Worm (Caenorhabditis elegans): Measurements from ENCODE around the gene dhs-15.

The dhs-15 gene

ce11 chrV:2769754-2770153, at the start of gene dhs-15:
Gene dhs-15, minus strand, starts transcription at chrV:2769854.
- TF ChIP-seq pes-1 (GFP tag; IDR thresholded peaks at IDR 0.05) (no peak), sea-1 (GFP tag; conservative IDR thresholded peaks at IDR 0.05) (no peak), hmg-4 (GFP tag; optimal IDR thresholded peaks at IDR 0.05) (no peak), tbx-37 (GFP tag; conservative IDR thresholded peaks at IDR 0.05) (no peak), ama-1 (optimal IDR thresholded peaks at IDR 0.05) (no peak), flt-1 (GFP tag; IDR thresholded peaks at IDR 0.05) (no peak), aly-1 (tag; optimal IDR thresholded peaks at IDR 0.05) (no peak), ceh-36 (tag; optimal IDR thresholded peaks at IDR 0.05) (no peak), ceh-13 (GFP tag; optimal IDR thresholded peaks at IDR 0.05) (no peak), B0310.2 (tag; optimal IDR thresholded peaks at IDR 0.05) (no peak), hnd-1 (tag; optimal IDR thresholded peaks at IDR 0.05) (no peak), tra-4 (tag; optimal IDR thresholded peaks at IDR 0.05) (no peak), ets-7 (tag; optimal IDR thresholded peaks at IDR 0.05) (no peak)

ce11 chrV:2818117-2818516, 48.5 kb upstream of the dhs-15 start, which contains the start of gene srt-34:
Gene srt-34, minus strand, starts transcription at chrV:2818217.
- TF ChIP-seq sea-1 (GFP tag; conservative IDR thresholded peaks at IDR 0.05) (no peak), ama-1 (optimal IDR thresholded peaks at IDR 0.05) (no peak), tbx-37 (GFP tag; conservative IDR thresholded peaks at IDR 0.05) (no peak), flt-1 (GFP tag; IDR thresholded peaks at IDR 0.05) (no peak), tra-4 (tag; optimal IDR thresholded peaks at IDR 0.05) (no peak), ets-7 (tag; optimal IDR thresholded peaks at IDR 0.05) (no peak), B0310.2 (tag; optimal IDR thresholded peaks at IDR 0.05) (no peak), scrt-1 (GFP tag; IDR thresholded peaks at IDR 0.05) (no peak), pes-1 (GFP tag; IDR thresholded peaks at IDR 0.05) (no peak), tbx-11 (GFP tag; IDR thresholded peaks at IDR 0.05) (no peak), F13C5.2 (tag; optimal IDR thresholded peaks at IDR 0.05) (no peak), ceh-36 (tag; optimal IDR thresholded peaks at IDR 0.05) (no peak), ceh-13 (GFP tag; optimal IDR thresholded peaks at IDR 0.05) (no peak), aly-1 (tag; optimal IDR thresholded peaks at IDR 0.05) (no peak), hmg-4 (GFP tag; optimal IDR thresholded peaks at IDR 0.05) (no peak), hmbx-1 (tag; optimal IDR thresholded peaks at IDR 0.05) (no peak), hnd-1 (tag; optimal IDR thresholded peaks at IDR 0.05) (no peak)

- TF ChIP-seq ama-1 (optimal IDR thresholded peaks at IDR 0.05) (no peak), B0310.2 (tag; optimal IDR thresholded peaks at IDR 0.05) (no peak), sea-1 (GFP tag; conservative IDR thresholded peaks at IDR 0.05) (no peak), ets-7 (tag; optimal IDR thresholded peaks at IDR 0.05) (no peak), tbx-11 (GFP tag; IDR thresholded peaks at IDR 0.05) (no peak), hnd-1 (tag; optimal IDR thresholded peaks at IDR 0.05) (no peak), ceh-13 (GFP tag; optimal IDR thresholded peaks at IDR 0.05) (no peak), pes-1 (GFP tag; IDR thresholded peaks at IDR 0.05) (no peak), ceh-36 (tag; optimal IDR thresholded peaks at IDR 0.05) (no peak), tra-4 (tag; optimal IDR thresholded peaks at IDR 0.05) (no peak), tbx-37 (GFP tag; conservative IDR thresholded peaks at IDR 0.05) (no peak)
Observed at ce11 chrV:2815956-2816355, 46.3 kb upstream of the dhs-15 start, which contains the start of gene F54E2.5. Gene F54E2.5, minus strand, starts transcription at chrV:2816056.

- no peak for TF ChIP-seq hnd-1 (tag; optimal IDR thresholded peaks at IDR 0.05)
- no peak for TF ChIP-seq tbx-11 (GFP tag; IDR thresholded peaks at IDR 0.05)
- TF ChIP-seq ama-1 (optimal IDR thresholded peaks at IDR 0.05), result no peak
- no peak for TF ChIP-seq sea-1 (GFP tag; conservative IDR thresholded peaks at IDR 0.05)
- TF ChIP-seq pes-1 (GFP tag; IDR thresholded peaks at IDR 0.05), result no peak
- TF ChIP-seq ceh-13 (GFP tag; optimal IDR thresholded peaks at IDR 0.05), result no peak
- TF ChIP-seq scrt-1 (GFP tag; IDR thresholded peaks at IDR 0.05), result no peak
- TF ChIP-seq ets-7 (tag; optimal IDR thresholded peaks at IDR 0.05), result no peak
- TF ChIP-seq aly-1 (tag; optimal IDR thresholded peaks at IDR 0.05), result no peak
- TF ChIP-seq F13C5.2 (tag; optimal IDR thresholded peaks at IDR 0.05), result no peak
Observed at ce11 chrV:2813856-2814255, 44.2 kb upstream of the dhs-15 start, which contains the start of gene F54E2.9. Gene F54E2.9, minus strand, starts transcription at chrV:2813987.

- no peak for TF ChIP-seq hmbx-1 (tag; optimal IDR thresholded peaks at IDR 0.05)
- no peak for TF ChIP-seq hmg-4 (GFP tag; optimal IDR thresholded peaks at IDR 0.05)
- TF ChIP-seq hnd-1 (tag; optimal IDR thresholded peaks at IDR 0.05), result no peak
- TF ChIP-seq sea-1 (GFP tag; conservative IDR thresholded peaks at IDR 0.05), result no peak
- no peak for TF ChIP-seq ceh-36 (tag; optimal IDR thresholded peaks at IDR 0.05)
- TF ChIP-seq tbx-37 (GFP tag; conservative IDR thresholded peaks at IDR 0.05), result no peak
- TF ChIP-seq tbx-11 (GFP tag; IDR thresholded peaks at IDR 0.05), result no peak
Observed at ce11 chrV:2810164-2810563, 40.5 kb upstream of the dhs-15 start, which contains the start of gene F54E2.1. Gene F54E2.1, plus strand, starts transcription at chrV:2810398.

ce11 chrV:2809443-2809842, 39.8 kb upstream of the dhs-15 start:
- TF ChIP-seq B0310.2 (tag; optimal IDR thresholded peaks at IDR 0.05) (no peak), tbx-37 (GFP tag; conservative IDR thresholded peaks at IDR 0.05) (no peak), scrt-1 (GFP tag; IDR thresholded peaks at IDR 0.05) (no peak), hmbx-1 (tag; optimal IDR thresholded peaks at IDR 0.05) (no peak), ets-7 (tag; optimal IDR thresholded peaks at IDR 0.05) (no peak)

- TF ChIP-seq flt-1 (GFP tag; IDR thresholded peaks at IDR 0.05) (no peak), hmbx-1 (tag; optimal IDR thresholded peaks at IDR 0.05) (no peak), tbx-11 (GFP tag; IDR thresholded peaks at IDR 0.05) (no peak; the same call in 1 of the 2 replicates), ets-7 (tag; optimal IDR thresholded peaks at IDR 0.05) (no peak), scrt-1 (GFP tag; IDR thresholded peaks at IDR 0.05) (no peak)
Observed at ce11 chrV:2807760-2808159, 38.1 kb upstream of the dhs-15 start, which contains the start of gene ketn-1. Gene ketn-1, minus strand, starts transcription at chrV:2807860.

ce11 chrV:2803258-2803657, 33.6 kb upstream of the dhs-15 start:
- TF ChIP-seq hmbx-1 (tag; optimal IDR thresholded peaks at IDR 0.05) (no peak), aly-1 (tag; optimal IDR thresholded peaks at IDR 0.05) (no peak), tbx-37 (GFP tag; conservative IDR thresholded peaks at IDR 0.05) (no peak)

Measured in whole organism, early embryonic.